Fruit fly (Drosophila melanogaster) Kc167 (cell line): ENCODE data around the gene GckIII.

Experiments used
- Myc ChIP-seq: fragments of >200 bp; optimal IDR thresholded peaks from 2 replicates; lab custom pipeline; 2017; ENCODE audit warnings: missing external identifiers
- Sin3A ChIP-seq: fragments of >200 bp; optimal IDR thresholded peaks from 2 replicates; lab custom pipeline; 2018; ENCODE audit warnings: missing external identifiers
- h ChIP-seq: fragments of >200 bp; optimal IDR thresholded peaks from 3 replicates; lab custom pipeline; 2018; ENCODE audit warnings: missing external identifiers
- insv ChIP-seq: fragments of >200 bp; optimal IDR thresholded peaks from 3 replicates; lab custom pipeline; 2018; ENCODE audit warnings: missing external identifiers
- psq ChIP-seq: fragments of >200 bp; optimal IDR thresholded peaks from 2 replicates; lab custom pipeline; 2017; ENCODE audit warnings: missing external identifiers
- ttk ChIP-seq: sonication (Bioruptor generic); optimal IDR thresholded peaks from 2 replicates; lab custom pipeline; 2017; ENCODE audit warnings: missing external identifiers

The GckIII gene

DNA sequence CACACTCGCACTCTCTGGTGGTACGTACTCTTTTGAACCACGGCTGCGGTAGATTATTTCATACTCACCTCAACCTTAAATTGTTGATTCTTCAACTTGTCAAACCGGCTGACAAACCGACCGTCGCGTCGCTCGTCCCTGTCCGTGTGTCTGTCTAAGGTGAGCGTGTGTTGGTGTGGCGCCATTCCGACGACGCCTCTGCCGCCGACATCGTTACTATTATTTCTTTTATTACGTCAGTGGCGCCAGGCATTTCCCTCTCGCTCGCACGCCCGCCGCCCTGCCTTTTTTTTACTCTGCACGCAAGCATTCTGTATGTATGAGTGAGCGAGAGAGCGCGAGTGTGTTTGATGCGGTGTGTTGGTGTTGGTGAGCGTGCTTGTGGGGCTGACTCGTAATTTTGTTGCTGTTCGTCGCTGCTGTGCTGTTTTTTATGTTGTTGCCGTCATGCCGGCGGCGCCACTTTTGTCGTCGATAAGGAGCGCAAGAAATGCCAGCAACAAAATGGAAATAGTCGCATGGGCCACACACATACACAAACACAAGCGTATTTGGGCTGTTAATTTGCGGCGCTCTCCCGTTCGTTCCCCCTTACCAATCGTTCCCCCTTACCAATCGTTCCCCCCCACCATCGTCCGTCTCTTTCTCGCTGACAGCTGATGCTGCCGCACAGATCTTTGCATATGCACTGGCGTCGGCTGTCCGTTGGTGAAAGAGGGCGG lies 29.0 kb upstream of the GckIII start:
- TF ChIP-seq Sin3A (lab: Kevin White, UChicago) (no peak), psq (lab: Kevin White, UChicago) (no peak), ttk (lab: Kevin White, UChicago) (no peak), Myc (lab: Kevin White, UChicago) (no peak), h (lab: Kevin White, UChicago) (no peak), insv (lab: Kevin White, UChicago) (no peak)

DNA sequence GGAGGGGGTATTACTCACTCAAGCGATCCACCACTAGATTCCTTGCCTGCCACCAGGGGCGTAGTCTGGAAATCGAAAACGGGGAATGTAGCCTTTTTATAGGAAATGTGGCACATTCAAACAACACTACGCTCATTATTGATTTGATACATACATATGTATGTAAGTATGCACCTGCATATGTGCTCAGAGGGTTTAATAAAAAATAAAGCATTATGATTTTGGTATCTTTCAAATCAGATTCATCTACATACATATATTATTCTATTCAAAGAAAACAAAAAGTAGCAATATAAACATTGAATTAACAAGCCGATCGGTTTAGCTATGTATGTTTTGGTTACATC lies 28.4 kb upstream of the GckIII start:
- no peak for TF ChIP-seq Myc (lab: Kevin White, UChicago)

DNA sequence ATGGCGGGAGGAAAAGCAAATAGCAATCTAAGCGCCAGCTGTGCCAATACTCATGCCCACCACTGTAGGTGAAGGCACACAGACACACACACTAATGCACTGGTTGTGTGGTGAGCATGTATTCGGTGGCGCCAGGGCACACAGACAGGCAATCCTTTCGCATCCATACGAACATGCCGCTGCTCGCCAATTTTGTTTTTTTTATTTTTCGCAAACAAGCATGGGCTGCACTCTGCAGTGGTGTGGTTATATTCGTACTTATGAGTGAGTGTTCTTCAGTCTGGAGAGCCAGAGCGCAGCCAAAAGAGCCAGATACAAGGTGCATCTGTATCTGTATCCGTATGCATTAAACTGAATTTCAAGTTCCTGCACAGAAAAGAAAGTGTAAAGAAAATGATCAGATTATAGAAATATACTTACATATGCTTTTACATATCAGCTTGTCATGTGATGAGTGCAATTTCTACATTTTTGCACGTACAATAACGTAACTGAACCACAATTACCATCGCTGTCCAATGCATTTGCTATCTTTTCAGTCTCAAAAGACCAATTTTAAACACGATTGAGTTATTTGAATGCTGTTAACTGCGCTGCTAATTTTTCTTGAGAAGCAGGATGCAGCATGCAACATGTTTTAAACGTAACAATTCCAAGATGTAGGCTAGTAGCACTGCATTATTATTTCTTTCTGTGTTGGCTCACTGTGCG lies 26.1 kb upstream of the GckIII start:
- TF ChIP-seq Sin3A (lab: Kevin White, UChicago) (no peak), ttk (lab: Kevin White, UChicago) (no peak), psq (lab: Kevin White, UChicago) (no peak), Myc (lab: Kevin White, UChicago) (no peak), h (lab: Kevin White, UChicago) (no peak)

DNA sequence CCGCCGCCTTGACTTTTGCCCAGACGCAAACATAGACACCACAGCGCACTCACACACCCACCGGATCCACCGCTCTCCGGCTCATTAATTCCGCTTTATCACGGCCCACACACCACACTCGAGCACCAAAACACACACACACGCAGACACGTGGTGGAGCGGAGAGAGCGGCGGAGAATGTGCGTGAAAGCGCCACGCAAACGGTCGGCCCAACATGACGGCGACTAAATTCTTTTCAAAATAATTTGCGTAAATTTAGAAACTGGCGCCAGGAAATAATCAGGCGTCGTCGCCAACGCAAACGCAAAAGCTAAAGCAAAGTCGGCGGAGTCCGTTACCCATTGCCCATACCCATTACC lies 25.5 kb upstream of the GckIII start:
- TF ChIP-seq Sin3A (lab: Kevin White, UChicago) (no peak), Myc (lab: Kevin White, UChicago) (no peak), psq (lab: Kevin White, UChicago) (no peak), ttk (lab: Kevin White, UChicago) (no peak), h (lab: Kevin White, UChicago) (no peak), insv (lab: Kevin White, UChicago) (no peak)

DNA sequence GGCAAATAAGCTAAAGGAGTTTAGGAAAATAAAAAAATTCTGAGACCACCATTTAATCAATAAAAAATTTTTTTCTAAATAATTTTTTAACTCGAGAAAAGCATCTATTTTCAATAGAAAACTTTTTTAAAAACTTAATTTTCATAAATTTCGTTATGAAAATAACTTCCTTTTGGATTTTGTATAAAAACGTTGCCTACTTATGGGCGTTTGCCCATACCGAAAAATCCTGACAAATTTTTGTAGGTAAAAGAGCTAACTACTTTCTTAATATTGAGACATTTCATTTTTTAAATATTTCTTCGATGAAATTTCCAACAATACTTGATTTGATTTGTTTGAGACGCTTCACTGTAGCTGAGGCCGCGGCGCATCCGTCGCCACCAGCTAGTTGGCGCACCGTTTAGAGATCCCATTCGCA lies 25.1 kb upstream of the GckIII start:
- TF ChIP-seq Myc (lab: Kevin White, UChicago) (no peak), ttk (lab: Kevin White, UChicago) (no peak), psq (lab: Kevin White, UChicago) (no peak), Sin3A (lab: Kevin White, UChicago) (no peak), insv (lab: Kevin White, UChicago) (no peak), h (lab: Kevin White, UChicago) (no peak)

DNA sequence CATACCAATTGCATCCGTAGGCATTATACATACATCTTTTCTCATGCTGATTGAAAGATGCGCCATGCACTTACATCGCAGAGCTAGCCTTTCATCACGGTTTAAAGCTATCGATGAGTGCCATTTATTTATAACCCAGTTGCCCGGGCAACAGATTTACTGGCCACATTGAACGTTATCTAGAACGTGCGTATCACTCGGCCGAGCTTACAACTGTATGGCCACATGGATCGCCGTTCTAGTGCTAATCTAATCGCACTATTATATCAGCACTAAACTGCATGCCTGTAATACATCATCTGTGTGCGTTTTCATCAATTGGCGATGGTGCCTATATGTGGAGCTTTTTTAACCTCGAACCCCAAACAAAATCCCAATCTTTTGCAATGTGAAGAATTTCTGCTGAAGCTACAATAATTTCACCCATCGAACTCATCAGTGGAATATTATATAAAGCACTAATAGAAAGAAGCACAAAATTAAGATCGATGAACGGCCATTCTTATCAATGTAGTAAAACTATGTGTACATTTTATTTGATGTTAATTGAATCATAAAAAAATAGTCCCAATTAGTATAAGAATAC lies 24.4 kb upstream of the GckIII start:
- TF ChIP-seq h (lab: Kevin White, UChicago) (no peak), Myc (lab: Kevin White, UChicago) (no peak), ttk (lab: Kevin White, UChicago) (no peak), psq (lab: Kevin White, UChicago) (no peak), insv (lab: Kevin White, UChicago) (no peak), Sin3A (lab: Kevin White, UChicago) (no peak)

DNA sequence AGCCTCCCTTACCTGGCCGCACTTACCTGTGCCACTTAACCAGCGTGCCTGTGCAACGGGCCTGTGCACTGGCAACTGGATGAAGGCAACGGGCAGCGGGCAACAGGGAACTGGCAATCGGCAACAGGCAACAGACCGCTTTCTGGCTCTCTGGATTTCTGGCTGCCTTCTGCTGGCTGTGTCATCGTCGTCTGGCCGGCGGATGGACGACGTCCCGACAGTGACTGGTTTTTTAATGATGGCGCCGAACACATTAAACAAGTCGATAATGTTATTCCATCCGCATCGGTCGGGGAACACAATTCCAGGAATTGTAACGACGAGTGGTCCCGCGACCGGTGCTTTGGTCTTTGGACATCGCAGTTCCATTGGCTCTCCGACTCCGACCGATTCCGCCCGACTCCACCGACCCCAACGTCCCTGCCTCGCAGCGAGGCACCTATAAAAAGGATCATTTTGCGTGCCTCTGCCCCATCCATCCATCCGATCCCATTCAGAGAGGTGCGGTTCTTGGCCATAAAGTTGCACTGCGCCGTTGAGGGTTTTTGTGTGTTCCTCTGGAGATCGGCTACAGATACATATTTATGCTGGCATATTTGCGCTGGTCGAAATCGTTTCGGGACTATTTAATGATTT lies 23.5 kb upstream of the GckIII start:
- no peak for TF ChIP-seq psq (lab: Kevin White, UChicago)
- no peak for TF ChIP-seq h (lab: Kevin White, UChicago)
- TF ChIP-seq Sin3A (lab: Kevin White, UChicago), result no peak
- no peak for TF ChIP-seq Myc (lab: Kevin White, UChicago)
- TF ChIP-seq insv (lab: Kevin White, UChicago), result no peak
- no peak for TF ChIP-seq ttk (lab: Kevin White, UChicago)

DNA sequence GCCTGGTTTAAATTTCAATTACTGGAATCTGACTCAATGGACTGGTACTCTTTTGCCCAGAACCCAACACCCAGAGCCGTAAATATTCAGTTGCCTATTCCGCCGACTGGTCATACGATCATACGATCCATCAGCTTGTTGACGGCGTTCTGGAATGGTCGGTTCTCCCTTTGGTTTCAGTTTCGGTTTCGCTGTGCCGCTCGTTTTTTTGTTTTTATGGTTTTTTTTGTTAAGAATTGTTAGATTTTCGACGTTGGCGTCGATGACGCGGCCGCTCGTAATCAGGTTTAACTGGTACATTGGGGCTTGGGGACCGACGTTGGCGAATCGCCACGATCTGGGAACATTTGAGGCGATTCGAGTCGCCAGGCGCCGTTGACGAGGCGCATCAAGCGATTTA lies 22.6 kb upstream of the GckIII start:
- TF ChIP-seq ttk (lab: Kevin White, UChicago) (no peak), Sin3A (lab: Kevin White, UChicago) (no peak), insv (lab: Kevin White, UChicago) (no peak), h (lab: Kevin White, UChicago) (no peak), psq (lab: Kevin White, UChicago) (no peak), Myc (lab: Kevin White, UChicago) (no peak)

DNA sequence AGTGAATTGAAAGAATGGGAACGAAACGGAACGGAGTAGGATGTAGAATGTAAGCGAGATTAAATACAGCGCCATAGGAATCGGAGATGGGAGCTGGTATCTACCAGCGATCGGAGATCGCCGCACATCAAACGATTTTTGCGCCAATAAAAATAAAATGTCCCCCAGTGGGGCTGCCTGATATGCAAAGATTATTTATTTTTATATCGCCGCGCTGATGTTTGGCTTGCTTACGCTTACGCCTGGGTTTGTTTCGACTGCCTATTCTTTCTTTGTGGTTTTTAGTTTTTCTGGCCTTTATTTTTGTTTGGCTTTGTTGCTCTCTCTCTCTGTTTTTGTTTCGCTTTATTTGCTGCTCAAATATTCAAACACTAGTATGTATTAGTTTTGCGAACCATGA lies 21.6 kb upstream of the GckIII start:
- TF ChIP-seq h (lab: Kevin White, UChicago) (no peak), Sin3A (lab: Kevin White, UChicago) (no peak), insv (lab: Kevin White, UChicago) (no peak), psq (lab: Kevin White, UChicago) (no peak), ttk (lab: Kevin White, UChicago) (no peak), Myc (lab: Kevin White, UChicago) (no peak)

DNA sequence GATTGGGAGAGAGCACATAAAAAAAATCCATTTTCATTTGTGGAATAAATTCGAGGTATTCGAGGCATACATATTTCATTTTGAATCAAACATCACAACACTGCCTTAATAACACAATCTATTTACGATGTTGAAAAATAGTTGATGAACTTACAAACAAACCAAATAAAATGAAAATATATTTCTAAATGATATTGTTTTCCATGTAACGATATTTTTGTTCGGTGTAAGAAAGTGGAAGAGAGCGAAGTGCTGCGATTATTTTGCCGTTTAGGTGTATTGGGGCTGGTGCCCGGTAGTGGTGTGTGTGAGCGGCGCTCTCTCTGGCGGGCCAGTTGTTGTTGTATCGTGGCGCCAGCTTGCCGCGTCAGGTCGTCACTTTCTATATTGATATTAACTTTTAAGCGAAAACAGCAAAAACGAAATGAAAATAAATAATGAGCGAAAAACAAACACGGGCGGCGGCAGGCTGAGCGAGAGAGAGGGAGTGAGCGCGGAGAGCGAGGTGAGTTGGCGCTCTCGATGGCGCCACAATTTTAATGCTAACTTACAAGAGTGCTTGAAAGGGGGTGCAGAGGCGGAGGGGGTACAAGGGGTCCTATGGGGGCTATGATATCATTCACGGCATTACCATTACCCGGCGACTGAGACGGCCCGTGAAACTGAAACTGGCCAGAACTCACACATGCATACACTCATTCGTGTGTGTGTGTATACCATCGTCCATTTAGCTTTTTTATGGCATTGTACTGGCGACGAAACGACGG lies 20.1 kb upstream of the GckIII start:
- no peak for TF ChIP-seq h (lab: Kevin White, UChicago)
- TF ChIP-seq Sin3A (lab: Kevin White, UChicago), result no peak
- no peak for TF ChIP-seq Myc (lab: Kevin White, UChicago)
- no peak for TF ChIP-seq insv (lab: Kevin White, UChicago)
- no peak for TF ChIP-seq psq (lab: Kevin White, UChicago)
- no peak for TF ChIP-seq ttk (lab: Kevin White, UChicago)
